Worm (Caenorhabditis elegans): ENCODE measurements around the gene F53F4.15.

DNA sequence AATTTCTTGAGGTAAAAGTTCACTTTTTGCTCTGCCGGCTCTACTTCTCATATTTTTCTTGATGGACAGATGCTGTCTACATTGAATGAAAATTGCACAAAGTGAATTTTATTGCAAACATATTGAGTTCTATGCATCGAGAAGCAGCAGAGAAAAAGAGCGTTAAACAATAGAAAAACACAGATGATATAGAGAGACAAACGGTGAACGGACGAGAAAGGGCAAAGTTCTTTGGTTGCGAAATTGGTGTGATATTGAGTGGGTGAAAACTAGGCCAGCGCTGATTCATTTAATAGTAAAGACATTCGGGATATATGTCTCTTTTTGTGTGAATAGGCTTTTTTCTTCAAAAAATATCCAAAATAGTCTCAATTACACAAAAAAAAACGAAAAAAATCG is 33.6 kb downstream of the F53F4.15 start:
- TF ChIP-seq somi-1 (GFP tag; optimal IDR thresholded peaks at IDR 0.05) = no peak
- TF ChIP-seq ceh-100 (GFP tag; IDR thresholded peaks at IDR 0.05) = no peak
- no peak for TF ChIP-seq rec-8 (tag; optimal IDR thresholded peaks at IDR 0.05)
- no peak for TF ChIP-seq ztf-26 (tag; optimal IDR thresholded peaks at IDR 0.05)
- TF ChIP-seq lir-1 (GFP tag; conservative IDR thresholded peaks at IDR 0.05) = no peak
- TF ChIP-seq sptf-2 (GFP tag; optimal IDR thresholded peaks at IDR 0.05) = no peak
